Worm (Caenorhabditis elegans) whole organism, L2 larva: ENCODE data around the gene Y47D3B.4.

Experiments
- F13H6.1 ChIP-seq: sonication (generic microtip); optimal IDR thresholded peaks from 2 replicates; lab custom pipeline; 2016; ENCODE audit warnings: missing genetic modification characterization, missing compliant biosample characterization
- R02D3.7 ChIP-seq: fragments of 150-350 bp; optimal IDR thresholded peaks from 2 replicates; lab custom pipeline; 2014; ENCODE audit warnings: missing biosample characterization, missing genetic modification characterization
- Y55F3AM.14 ChIP-seq: fragments of 200-800 bp; sonication (Bioruptor generic); optimal IDR thresholded peaks from 2 replicates; lab custom pipeline; 2018; ENCODE audit warnings: mild to moderate bottlenecking, missing genetic modification characterization, missing compliant biosample characterization
- ZK546.5 ChIP-seq: sonication (generic microtip); optimal IDR thresholded peaks from 2 replicates; lab custom pipeline; 2017; ENCODE audit warnings: missing biosample characterization, missing genetic modification characterization
- ama-1 ChIP-seq: fragments of 150-350 bp; optimal IDR thresholded peaks from 2 replicates; lab custom pipeline; 2018; ENCODE audit warnings: inconsistent platforms
- crh-2 ChIP-seq: sonication (generic microtip); optimal IDR thresholded peaks from 2 replicates; lab custom pipeline; 2017; ENCODE audit warnings: missing biosample characterization, missing genetic modification characterization
- gmeb-1 ChIP-seq: fragments of 150-350 bp; optimal IDR thresholded peaks from 2 replicates; lab custom pipeline; 2014; ENCODE audit warnings: missing biosample characterization, missing genetic modification characterization
- lsy-2 ChIP-seq, 2 experiments: fragments of 150-350 bp in 1 of 2; sonication (generic microtip) in 1 of 2; optimal IDR thresholded peaks; 2 replicates each; lab custom pipeline; 2014 to 2017; ENCODE audit warnings: missing biosample characterization in 2 of 2, missing genetic modification characterization in 2 of 2
- nhr-129 ChIP-seq: fragments of 150-350 bp; optimal IDR thresholded peaks from 2 replicates; lab custom pipeline; 2014; ENCODE audit warnings: missing biosample characterization, missing genetic modification characterization
- nhr-23 ChIP-seq: fragments of 150-350 bp; optimal IDR thresholded peaks from 2 replicates; lab custom pipeline; 2014; ENCODE audit warnings: missing biosample characterization, missing genetic modification reagents, missing genetic modification characterization
- peb-1 ChIP-seq: fragments of 150-350 bp; optimal IDR thresholded peaks from 2 replicates; lab custom pipeline; 2014; ENCODE audit warnings: missing biosample characterization, missing genetic modification characterization
- unc-39 ChIP-seq: fragments of 150-350 bp; optimal IDR thresholded peaks from 2 replicates; lab custom pipeline; 2014; ENCODE audit warnings: missing biosample characterization, missing genetic modification characterization
- zag-1 ChIP-seq: fragments of 150-350 bp; optimal IDR thresholded peaks from 2 replicates; lab custom pipeline; 2014; ENCODE audit warnings: missing biosample characterization, missing genetic modification characterization
- ztf-11 ChIP-seq: sonication (generic microtip); optimal IDR thresholded peaks from 2 replicates; lab custom pipeline; 2017; ENCODE audit warnings: missing biosample characterization, missing genetic modification characterization

Y47D3B.4 gene

DNA sequence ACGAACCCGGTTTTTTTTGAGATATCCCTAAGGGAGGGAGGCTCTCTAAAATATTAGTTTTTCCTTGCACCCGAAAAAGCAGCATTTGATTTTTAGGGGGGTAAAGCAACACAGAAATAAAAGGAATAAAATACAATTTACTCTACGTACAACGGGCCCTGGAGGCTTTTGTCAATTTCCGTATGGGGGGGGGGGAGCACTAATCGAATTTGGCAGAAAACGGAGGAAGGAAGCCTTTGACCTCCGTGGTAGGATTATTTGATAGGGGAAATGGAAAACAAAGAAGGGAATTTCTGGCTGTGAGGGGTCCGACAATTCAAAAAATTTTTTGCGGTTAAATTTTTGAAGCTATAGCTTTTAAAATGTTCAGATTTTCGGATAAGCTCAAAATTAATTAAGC, 52.8 kb downstream of the Y47D3B.4 start:
- TF ChIP-seq nhr-23 (tag; lab: Kevin White, UChicago) (no peak), Y55F3AM.14 (GFP tag; lab: Kevin White, UChicago) (no peak), peb-1 (tag; lab: Kevin White, UChicago) (no peak), unc-39 (tag; lab: Kevin White, UChicago) (no peak), F13H6.1 (tag; lab: Kevin White, UChicago) (no peak), ZK546.5 (no peak), ama-1 (lab: Kevin White, UChicago) (no peak)

- no peak for TF ChIP-seq zag-1 (tag; lab: Kevin White, UChicago)
- TF ChIP-seq ztf-11 (tag; lab: Kevin White, UChicago), result no peak
- TF ChIP-seq R02D3.7 (tag; lab: Kevin White, UChicago), result no peak
- TF ChIP-seq lsy-2 (tag; optimal IDR thresholded peaks at IDR 0.05; lab: Kevin White, UChicago), result no peak
- no peak for TF ChIP-seq ZK546.5
- TF ChIP-seq unc-39 (tag; lab: Kevin White, UChicago), result no peak
- no peak for TF ChIP-seq nhr-23 (tag; lab: Kevin White, UChicago)
- TF ChIP-seq gmeb-1 (tag; lab: Kevin White, UChicago), result no peak
- TF ChIP-seq crh-2 (tag; lab: Kevin White, UChicago), result no peak
- TF ChIP-seq nhr-129 (tag; lab: Kevin White, UChicago), result no peak
Observed at ce11 chrIII:11459041-11459440, 53.9 kb downstream of the Y47D3B.4 start.
